Worm (Caenorhabditis elegans): ENCODE measurements around the gene B0496.11.

- no peak for TF ChIP-seq lin-39 (tag; optimal IDR thresholded peaks at IDR 0.05)
- TF ChIP-seq dpl-1 (GFP tag; optimal IDR thresholded peaks at IDR 0.05), result peak; percentile 31 to 84 (median 73)
- no peak for TF ChIP-seq lin-14 (GFP tag; optimal IDR thresholded peaks at IDR 0.05)
- no peak for TF ChIP-seq zag-1 (tag; optimal IDR thresholded peaks at IDR 0.05)
- TF ChIP-seq ceh-82 (tag; optimal IDR thresholded peaks at IDR 0.05), result no peak
- TF ChIP-seq lin-13 (GFP tag; optimal IDR thresholded peaks at IDR 0.05), result no peak
- no peak for TF ChIP-seq ztf-11 (tag; optimal IDR thresholded peaks at IDR 0.05)
- no peak for TF ChIP-seq lir-3 (tag; optimal IDR thresholded peaks at IDR 0.05; ENCODE audit: poor library complexity)
- no peak for TF ChIP-seq mep-1 (tag; optimal IDR thresholded peaks at IDR 0.05)
- no peak for TF ChIP-seq sptf-1 (tag; optimal IDR thresholded peaks at IDR 0.05)
- no peak for TF ChIP-seq Y116A8C.19 (tag; optimal IDR thresholded peaks at IDR 0.05; ENCODE audit: borderline replicate concordance)
Measured at ce11 chrIV:7478134-7478533, 44.4 kb upstream of the B0496.11 start, which contains the start of gene rod-1.
